Fruit fly (Drosophila melanogaster) whole organism, prepupa: ENCODE data around the gene CG42784.

Experiments used
- Blimp-1 ChIP-seq: fragments of 200-800 bp; sonication (Bioruptor generic); optimal IDR thresholded peaks from 3 replicates; lab custom pipeline; 2017; ENCODE audit warnings: missing biosample characterization, missing genetic modification characterization, mild to moderate bottlenecking, moderate library complexity, missing genetic modification reagents
- CG10631 ChIP-seq: fragments of 200-800 bp; sonication (Bioruptor generic); optimal IDR thresholded peaks from 2 replicates; lab custom pipeline; 2016; ENCODE audit warnings: missing biosample characterization, missing genetic modification characterization
- CG11294 ChIP-seq: fragments of 200-800 bp; sonication (Bioruptor generic); IDR thresholded peaks from 2 replicates; pipeline ENCODE4 v1.3.6; 2022; ENCODE audit warnings: missing biosample characterization, missing genetic modification characterization
- CG11762 ChIP-seq: fragments of 200-800 bp; sonication (Bioruptor generic); optimal IDR thresholded peaks from 3 replicates; lab custom pipeline; 2016; ENCODE audit warnings: missing biosample characterization, missing genetic modification characterization; ENCODE audit not compliant: insufficient read depth
- CG11902 ChIP-seq: fragments of 200-800 bp; sonication (Bioruptor generic); optimal IDR thresholded peaks from 3 replicates; lab custom pipeline; 2016; ENCODE audit warnings: missing biosample characterization, missing genetic modification characterization
- CG15336 ChIP-seq: fragments of 200-800 bp; sonication (Bioruptor generic); IDR thresholded peaks from 2 replicates; pipeline ENCODE4 v1.3.6; 2022; ENCODE audit warnings: missing biosample characterization, missing genetic modification characterization
- CG1621 ChIP-seq: fragments of 200-800 bp; sonication (Bioruptor generic); optimal IDR thresholded peaks from 3 replicates; lab custom pipeline; 2018; ENCODE audit warnings: missing biosample characterization, mild to moderate bottlenecking, missing genetic modification characterization
- CG16779 ChIP-seq: fragments of 200-800 bp; sonication (Bioruptor generic); optimal IDR thresholded peaks from 3 replicates; lab custom pipeline; 2017; ENCODE audit warnings: missing biosample characterization, mild to moderate bottlenecking, missing genetic modification characterization
- CG31627 ChIP-seq: fragments of 200-800 bp; sonication (Bioruptor generic); optimal IDR thresholded peaks from 3 replicates; lab custom pipeline; 2016; ENCODE audit warnings: missing biosample characterization, missing genetic modification characterization
- CG32006 ChIP-seq: fragments of 200-800 bp; sonication (Bioruptor generic); optimal IDR thresholded peaks from 3 replicates; lab custom pipeline; 2017; ENCODE audit warnings: missing biosample characterization, mild to moderate bottlenecking, missing genetic modification characterization
- CG34406 ChIP-seq: fragments of 200-800 bp; sonication (Bioruptor generic); optimal IDR thresholded peaks from 3 replicates; lab custom pipeline; 2016; ENCODE audit warnings: missing biosample characterization, missing genetic modification characterization
- CG3919 ChIP-seq: fragments of 200-800 bp; sonication (Bioruptor generic); optimal IDR thresholded peaks from 3 replicates; lab custom pipeline; 2016; ENCODE audit warnings: missing biosample characterization, missing genetic modification characterization
- CG6163 ChIP-seq: fragments of 200-800 bp; sonication (Bioruptor generic); IDR thresholded peaks from 3 replicates; pipeline ENCODE4 v1.3.6; 2022; ENCODE audit warnings: missing biosample characterization, missing genetic modification characterization
- CG6276 ChIP-seq: fragments of 200-800 bp; sonication (Bioruptor generic); optimal IDR thresholded peaks from 2 replicates; lab custom pipeline; 2017; ENCODE audit warnings: missing biosample characterization, mild to moderate bottlenecking, missing genetic modification characterization
- CG6792 ChIP-seq: fragments of 200-800 bp; sonication (Bioruptor generic); optimal IDR thresholded peaks from 3 replicates; lab custom pipeline; 2016; ENCODE audit warnings: missing biosample characterization, missing genetic modification characterization
- CG6808 ChIP-seq: fragments of 200-800 bp; sonication (Bioruptor generic); optimal IDR thresholded peaks from 3 replicates; lab custom pipeline; 2017; ENCODE audit warnings: missing biosample characterization, missing genetic modification characterization, mild to moderate bottlenecking, moderate library complexity, missing genetic modification reagents
- CG6854 ChIP-seq: fragments of 200-800 bp; sonication (Bioruptor generic); optimal IDR thresholded peaks from 2 replicates; lab custom pipeline; 2017; ENCODE audit warnings: missing biosample characterization, mild to moderate bottlenecking, missing genetic modification characterization
- CG7368 ChIP-seq: fragments of 200-800 bp; sonication (Bioruptor generic); optimal IDR thresholded peaks from 3 replicates; lab custom pipeline; 2016; ENCODE audit warnings: missing biosample characterization, missing genetic modification characterization
- CG8119 ChIP-seq: fragments of 200-800 bp; sonication (Bioruptor generic); IDR thresholded peaks from 3 replicates; pipeline ENCODE4 v1.3.6; 2022; ENCODE audit warnings: missing biosample characterization, missing genetic modification characterization
- CG8319 ChIP-seq: fragments of 200-800 bp; sonication (Bioruptor generic); optimal IDR thresholded peaks from 3 replicates; lab custom pipeline; 2016; ENCODE audit warnings: missing biosample characterization, missing genetic modification characterization
- Eip75B ChIP-seq: fragments of 200-800 bp; sonication (Bioruptor generic); optimal IDR thresholded peaks from 3 replicates; lab custom pipeline; 2016; ENCODE audit warnings: missing biosample characterization, missing genetic modification characterization
- Eip78C ChIP-seq: fragments of 200-800 bp; sonication (Bioruptor generic); peaks from one replicate; lab custom pipeline; 2016; ENCODE audit warnings: missing biosample characterization, missing genetic modification characterization
- Ets21C ChIP-seq: fragments of 200-800 bp; sonication (Bioruptor generic); optimal IDR thresholded peaks from 3 replicates; lab custom pipeline; 2016; ENCODE audit warnings: missing biosample characterization, missing genetic modification characterization
- Gug ChIP-seq: fragments of 200-800 bp; sonication (Bioruptor generic); IDR thresholded peaks from 2 replicates; pipeline ENCODE4 v1.3.6; 2022; ENCODE audit warnings: missing biosample characterization, missing genetic modification characterization
- Hr38 ChIP-seq: sonication (Bioruptor generic); optimal IDR thresholded peaks from 2 replicates; lab custom pipeline; 2016; ENCODE audit warnings: missing biosample characterization, missing genetic modification characterization
- Hr39 ChIP-seq: fragments of 200-800 bp; sonication (Bioruptor generic); optimal IDR thresholded peaks from 2 replicates; lab custom pipeline; 2016; ENCODE audit warnings: missing biosample characterization, missing genetic modification characterization
- Hr4 ChIP-seq: fragments of 200-800 bp; sonication (Bioruptor generic); optimal IDR thresholded peaks from 3 replicates; lab custom pipeline; 2016; ENCODE audit warnings: missing biosample characterization, missing genetic modification characterization
- OdsH ChIP-seq: fragments of 200-800 bp; sonication (Bioruptor generic); optimal IDR thresholded peaks from 3 replicates; lab custom pipeline; 2016; ENCODE audit warnings: missing biosample characterization, missing genetic modification characterization
- Smox ChIP-seq: fragments of 200-800 bp; sonication (Bioruptor generic); optimal IDR thresholded peaks from 3 replicates; lab custom pipeline; 2016; ENCODE audit warnings: missing biosample characterization, missing genetic modification characterization
- Sox102F ChIP-seq: fragments of 200-800 bp; sonication (Bioruptor generic); optimal IDR thresholded peaks from 2 replicates; lab custom pipeline; 2016; ENCODE audit warnings: missing biosample characterization, mild to moderate bottlenecking, missing genetic modification characterization
- Sox14 ChIP-seq: fragments of 200-800 bp; sonication (Bioruptor generic); optimal IDR thresholded peaks from 3 replicates; lab custom pipeline; 2016; ENCODE audit warnings: missing biosample characterization, missing genetic modification characterization
- Sox15 ChIP-seq: fragments of 200-800 bp; sonication (Bioruptor generic); optimal IDR thresholded peaks from 3 replicates; lab custom pipeline; 2016; ENCODE audit warnings: missing biosample characterization, missing genetic modification characterization
- achi ChIP-seq: fragments of 200-800 bp; sonication (Bioruptor generic); optimal IDR thresholded peaks from 3 replicates; lab custom pipeline; 2016; ENCODE audit warnings: missing biosample characterization, missing genetic modification characterization
- acj6 ChIP-seq: fragments of 200-800 bp; sonication (Bioruptor generic); optimal IDR thresholded peaks from 3 replicates; lab custom pipeline; 2016; ENCODE audit warnings: missing biosample characterization, missing genetic modification characterization
- dac ChIP-seq: fragments of 200-800 bp; sonication (Bioruptor generic); optimal IDR thresholded peaks from 2 replicates; lab custom pipeline; 2017; ENCODE audit warnings: missing biosample characterization, mild to moderate bottlenecking, missing genetic modification characterization
- dsx ChIP-seq: fragments of 200-800 bp; optimal IDR thresholded peaks from 3 replicates; lab custom pipeline; 2019; ENCODE audit warnings: missing biosample characterization, mild to moderate bottlenecking, missing genetic modification characterization, moderate library complexity; ENCODE audit not compliant: poor library complexity, severe bottlenecking
- esn ChIP-seq: fragments of 200-800 bp; sonication (Bioruptor generic); optimal IDR thresholded peaks from 2 replicates; lab custom pipeline; 2016; ENCODE audit warnings: missing biosample characterization, mild to moderate bottlenecking, missing genetic modification characterization, moderate library complexity
- fd59A ChIP-seq: fragments of 200-800 bp; sonication (Bioruptor generic); optimal IDR thresholded peaks from 2 replicates; lab custom pipeline; 2017; ENCODE audit warnings: missing biosample characterization, mild to moderate bottlenecking, missing genetic modification characterization, missing genetic modification reagents
- fd85E ChIP-seq: fragments of 200-800 bp; sonication (Bioruptor generic); optimal IDR thresholded peaks from 3 replicates; lab custom pipeline; 2016; ENCODE audit warnings: missing biosample characterization, missing genetic modification characterization
- lz ChIP-seq: fragments of 200-800 bp; sonication (Bioruptor generic); optimal IDR thresholded peaks from 3 replicates; lab custom pipeline; 2016; ENCODE audit warnings: missing biosample characterization, missing genetic modification characterization
- pdm3 ChIP-seq: fragments of 200-800 bp; sonication (Bioruptor generic); optimal IDR thresholded peaks from 3 replicates; lab custom pipeline; 2016; ENCODE audit warnings: missing biosample characterization, missing genetic modification characterization
- salr ChIP-seq, 2 experiments: fragments of 200-800 bp; sonication (Bioruptor generic); optimal IDR thresholded peaks; 3 replicates each; lab custom pipeline; 2016 to 2018; ENCODE audit warnings: missing biosample characterization in 2 of 2, missing genetic modification characterization in 2 of 2, mild to moderate bottlenecking in 1 of 2
- spab ChIP-seq: fragments of 200-800 bp; sonication (Bioruptor generic); optimal IDR thresholded peaks from 2 replicates; lab custom pipeline; 2017; ENCODE audit warnings: missing biosample characterization, mild to moderate bottlenecking, missing genetic modification characterization, missing genetic modification reagents
- ss ChIP-seq, 2 experiments: fragments of 200-800 bp; sonication (Bioruptor generic); optimal IDR thresholded peaks; 2 replicates in 1 of 2; 3 replicates in 1 of 2; lab custom pipeline; 2017 to 2018; ENCODE audit warnings: mild to moderate bottlenecking in 2 of 2, missing biosample characterization in 2 of 2, missing genetic modification characterization in 2 of 2, moderate library complexity in 1 of 2
- svp ChIP-seq: fragments of 200-800 bp; sonication (Bioruptor generic); peaks from one replicate; lab custom pipeline; 2016; ENCODE audit warnings: missing biosample characterization, missing genetic modification characterization
- vri ChIP-seq: fragments of 200-800 bp; sonication (Bioruptor generic); optimal IDR thresholded peaks from 3 replicates; lab custom pipeline; 2016; ENCODE audit warnings: missing biosample characterization, mild to moderate bottlenecking, missing genetic modification characterization

The CG42784 gene

DNA sequence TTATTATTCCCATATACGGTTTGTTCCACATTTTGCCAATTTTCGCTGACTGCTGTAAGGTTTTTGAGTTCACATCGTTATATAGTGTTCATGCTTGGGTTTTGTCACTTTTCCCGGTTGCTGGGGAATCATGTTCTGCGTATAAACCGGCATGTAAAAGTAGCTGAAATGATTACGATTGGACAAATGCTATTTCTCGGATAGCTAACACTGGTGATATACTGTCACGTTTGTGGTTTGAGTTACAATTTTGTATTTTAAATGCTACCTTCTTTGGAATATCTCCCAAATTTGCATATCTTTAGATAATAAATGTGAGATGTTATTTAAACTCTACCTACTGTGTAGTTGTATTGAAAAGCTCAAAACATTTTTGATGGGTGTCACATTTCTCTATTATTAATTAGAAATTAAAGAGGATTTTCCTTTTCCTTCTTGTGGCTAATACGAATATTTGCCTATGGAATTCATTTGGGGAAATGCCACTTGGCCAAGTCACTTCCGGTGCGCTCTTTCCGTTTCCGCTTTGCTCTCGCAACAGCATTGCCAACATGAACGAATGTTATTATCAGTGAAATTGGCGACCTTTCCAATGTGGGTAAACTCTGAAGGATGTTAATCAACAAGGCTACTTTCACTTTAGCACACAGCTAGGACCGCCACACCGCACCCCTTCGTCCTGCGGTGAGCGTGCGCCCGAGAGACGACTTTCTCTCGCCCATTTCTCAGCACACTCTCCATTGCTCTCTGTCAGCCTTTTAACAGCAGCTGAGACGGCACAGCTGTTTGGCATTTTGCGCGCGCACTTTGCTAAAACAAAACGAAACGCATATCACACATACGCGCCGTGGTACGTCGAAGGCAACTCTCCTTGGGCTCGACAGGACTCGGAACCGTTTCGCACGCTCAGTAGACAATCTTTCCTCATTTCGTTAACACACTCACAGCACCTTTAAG lies at the start of gene CG42784, which contains the start of the genes CG16956 and CG43850:
CG42784 (plus strand) TSS at position 907 of the 957 bp plus-strand sequence.
CG16956 (minus strand) TSS at position 51 of the 957 bp plus-strand sequence.
CG43850 (plus strand) TSS at position 907 of the 957 bp plus-strand sequence.
- TF ChIP-seq acj6 (no peak), achi (GFP tag; lab: Kevin White, UChicago) (peak; percentile 17), CG7368 (GFP tag; lab: Kevin White, UChicago) (no peak), OdsH (GFP tag; lab: Kevin White, UChicago) (no peak), Eip78C (GFP tag; lab: Kevin White, UChicago) (peak; percentile 57), Ets21C (no peak), salr (GFP tag; optimal IDR thresholded peaks at IDR 0.05; lab: Kevin White, UChicago) (peak in 1 of 2 experiments; percentile 14), esn (no peak), spab (no peak), CG8119 (GFP tag; lab: Robert Waterston, UW) (no peak), ss (GFP tag; optimal IDR thresholded peaks at IDR 0.05; lab: Kevin White, UChicago) (peak in 1 of 2 experiments; percentile 34), CG8319 (GFP tag; lab: Kevin White, UChicago) (no peak), CG6808 (peak; percentile 27), vri (GFP tag; lab: Kevin White, UChicago) (no peak), fd59A (peak; percentile 10), Eip75B (GFP tag; lab: Kevin White, UChicago) (peak; percentile 7), CG34406 (GFP tag; lab: Kevin White, UChicago) (peak; percentile 2), dsx (GFP tag; lab: Kevin White, UChicago) (no peak), svp (GFP tag; lab: Kevin White, UChicago) (peak; percentile 15), CG15336 (GFP tag; lab: Robert Waterston, UW) (no peak), CG3919 (GFP tag; lab: Kevin White, UChicago) (no peak)

DNA sequence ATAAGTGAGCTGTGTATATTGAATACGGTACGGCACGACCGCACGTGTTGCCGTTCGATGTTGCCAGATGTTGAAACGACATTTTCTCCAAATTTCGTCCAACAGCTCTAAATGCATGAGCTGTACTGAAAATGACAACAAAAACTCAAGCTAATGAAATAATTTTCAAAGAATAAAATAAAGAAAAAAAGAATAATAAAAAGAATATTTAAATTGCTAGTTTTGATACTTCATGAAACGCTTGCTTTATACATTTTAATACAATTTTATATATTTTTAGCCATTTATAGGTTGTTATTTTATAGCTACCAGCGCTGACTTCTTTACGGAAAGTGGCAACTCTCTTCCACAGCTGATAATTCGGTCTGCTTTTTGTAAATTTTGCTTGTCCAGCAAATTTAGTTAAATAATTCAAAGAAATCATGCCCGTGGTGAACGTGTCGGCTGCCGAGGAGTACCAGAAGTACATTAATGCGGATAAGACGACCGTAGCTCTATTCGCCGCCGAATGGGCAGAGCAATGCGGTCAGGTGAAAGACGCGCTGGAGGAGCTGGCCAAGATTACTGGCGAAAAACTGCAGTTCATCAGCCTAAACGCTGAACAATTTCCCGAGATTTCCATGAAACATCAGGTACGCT lies 49.0 kb upstream of the CG42784 start, which contains the start of the genes Nnp-1 and Grx3:
Nnp-1 (minus strand) TSS at position 81 of the 639 bp plus-strand sequence.
Grx3 (plus strand) TSS at position 339 of the 639 bp plus-strand sequence.
- TF ChIP-seq ss (GFP tag; optimal IDR thresholded peaks at IDR 0.05; lab: Kevin White, UChicago) (no peak), CG1621 (peak; percentile 75), Hr39 (GFP tag; lab: Kevin White, UChicago) (peak; percentile 45), Smox (peak; percentile 39), CG6792 (GFP tag; lab: Kevin White, UChicago) (no peak), CG11902 (GFP tag; lab: Kevin White, UChicago) (peak; percentile 26), Eip78C (GFP tag; lab: Kevin White, UChicago) (no peak), CG7368 (GFP tag; lab: Kevin White, UChicago) (no peak), CG16779 (tag; lab: Kevin White, UChicago) (no peak), CG31627 (GFP tag; lab: Kevin White, UChicago) (peak; percentile 27), CG6854 (GFP tag; lab: Kevin White, UChicago) (no peak), pdm3 (GFP tag; lab: Kevin White, UChicago) (no peak), Hr4 (no peak), salr (GFP tag; optimal IDR thresholded peaks at IDR 0.05; lab: Kevin White, UChicago) (no peak), CG11762 (GFP tag; lab: Kevin White, UChicago) (no peak), CG6163 (GFP tag; lab: Robert Waterston, UW) (no peak), Gug (GFP tag; lab: Robert Waterston, UW) (no peak), spab (no peak), Sox102F (GFP tag; lab: Kevin White, UChicago) (no peak), CG11294 (GFP tag; lab: Robert Waterston, UW) (no peak), acj6 (peak; percentile 59), CG10631 (GFP tag; lab: Kevin White, UChicago) (peak; percentile 57), lz (peak; percentile 48), fd85E (GFP tag; lab: Kevin White, UChicago) (no peak), CG32006 (GFP tag; lab: Kevin White, UChicago) (no peak), Sox15 (GFP tag; lab: Kevin White, UChicago) (peak; percentile 20), CG15336 (GFP tag; lab: Robert Waterston, UW) (no peak), CG6276 (GFP tag; lab: Kevin White, UChicago) (no peak), dac (no peak), OdsH (GFP tag; lab: Kevin White, UChicago) (no peak), Hr38 (GFP tag; lab: Kevin White, UChicago) (no peak), Blimp-1 (GFP tag; lab: Kevin White, UChicago) (no peak), Sox14 (GFP tag; lab: Kevin White, UChicago) (no peak)
